Fruit fly (Drosophila melanogaster) whole organism, embryonic: ENCODE results near the gene Fum1.

ENCODE experiments used
- ap ChIP-seq: fragments of 200-800 bp; sonication (Bioruptor generic); IDR thresholded peaks from 2 replicates; pipeline ENCODE4 v1.3.6; 2022; ENCODE audit warnings: missing biosample characterization, missing genetic modification characterization
- ro ChIP-seq: fragments of 200-800 bp; sonication (Bioruptor generic); IDR thresholded peaks from 2 replicates; pipeline ENCODE4 v1.3.6; 2022; ENCODE audit warnings: missing biosample characterization, missing genetic modification characterization

DNA sequence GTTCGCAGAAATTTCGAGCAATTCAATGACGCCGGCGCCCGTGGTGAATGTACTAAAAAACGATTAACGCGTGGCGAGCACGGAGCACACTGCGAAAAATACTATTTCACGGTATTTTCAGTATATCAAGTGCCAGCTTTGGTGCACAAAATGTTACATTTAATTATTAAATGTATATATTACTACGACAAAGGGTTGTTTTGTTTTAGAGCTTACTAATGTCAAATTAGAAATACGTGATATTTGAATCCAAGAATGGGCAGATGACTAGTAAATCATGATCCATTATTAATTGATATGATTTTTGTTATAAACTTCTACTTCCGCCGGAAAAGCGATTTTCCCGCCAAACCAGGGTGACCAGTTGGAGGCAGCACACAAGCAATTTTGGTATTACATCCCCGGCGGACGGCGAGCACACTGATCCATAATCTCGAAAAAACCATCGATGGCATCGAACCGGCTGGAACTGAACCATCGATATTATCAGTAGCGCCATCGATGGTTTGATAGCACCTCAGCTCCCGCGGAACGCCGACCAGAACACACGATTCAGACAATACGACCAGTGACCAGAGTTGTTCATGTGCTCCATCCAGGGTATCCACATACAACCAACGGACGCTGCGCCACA, 23.9 kb upstream of the Fum1 start, which contains the start of the genes CG3226 and Cdc7:
- TF ChIP-seq ro (GFP tag; lab: Robert Waterston, UW), result no peak
- peak; percentile 26; the same call in 1 of the 2 replicates for TF ChIP-seq ap
